Fruit fly (Drosophila melanogaster): Measurements from ENCODE around the gene CG3823.

Gene CG3823

dm6 chrX:6343786-6344537 is 40.2 kb downstream of the CG3823 start (continued):
- TF ChIP-seq eyg (GFP tag; optimal IDR thresholded peaks at IDR 0.05) = no peak
- TF ChIP-seq CG17912 (GFP tag; optimal IDR thresholded peaks at IDR 0.05) = no peak
- 0 out of 2 replicates have a peak, but pooled peaks have one; percentile 53 for TF ChIP-seq CG32767 (GFP tag; IDR thresholded peaks at IDR 0.05)
- TF ChIP-seq slbo (GFP tag; IDR thresholded peaks at IDR 0.05) = 0 out of 2 replicates have a peak, but pooled peaks have one; percentile 7
- TF ChIP-seq p53 (GFP tag; optimal IDR thresholded peaks at IDR 0.05) = no peak
- no peak for TF ChIP-seq Dek (tag; optimal IDR thresholded peaks at IDR 0.05)
- TF ChIP-seq Lim3 (GFP tag; IDR thresholded peaks at IDR 0.05) = 0 out of 2 replicates have a peak, but pooled peaks have one; percentile 16
- TF ChIP-seq Nf-YA (GFP tag; IDR thresholded peaks at IDR 0.05) = 0 out of 2 replicates have a peak, but pooled peaks have one; percentile 50
- TF ChIP-seq B-H1 (GFP tag; IDR thresholded peaks at IDR 0.05) = peak; percentile 24; the same call in 1 of the 3 replicates
- TF ChIP-seq emc (GFP tag; optimal IDR thresholded peaks at IDR 0.05) = no peak
- TF ChIP-seq h (optimal IDR thresholded peaks at IDR 0.05) = no peak
- TF ChIP-seq tx (GFP tag; optimal IDR thresholded peaks at IDR 0.05) = no peak
- no peak for TF ChIP-seq CG1233 (GFP tag; optimal IDR thresholded peaks at IDR 0.05)
- no peak for TF ChIP-seq GATAe (GFP tag; conservative IDR thresholded peaks at IDR 0.05)
- TF ChIP-seq CG1647 (GFP tag; optimal IDR thresholded peaks at IDR 0.05) = no peak
- no peak for TF ChIP-seq Fer1 (GFP tag; optimal IDR thresholded peaks at IDR 0.05)
- no peak for TF ChIP-seq Stat92E (GFP tag; optimal IDR thresholded peaks at IDR 0.05)
- no peak for TF ChIP-seq CG6791 (GFP tag; IDR thresholded peaks at IDR 0.05; ENCODE audit: partially characterized antibody)
- no peak for TF ChIP-seq Dp (GFP tag; optimal IDR thresholded peaks at IDR 0.05)
- TF ChIP-seq Sin3A (optimal IDR thresholded peaks at IDR 0.05) = no peak
- peak; percentile 59 for TF ChIP-seq CG17328 (GFP tag; IDR thresholded peaks at IDR 0.05)
- no peak for TF ChIP-seq CG4617 (GFP tag; optimal IDR thresholded peaks at IDR 0.05; ENCODE audit: borderline replicate concordance)
- TF ChIP-seq MTF-1 (GFP tag; optimal IDR thresholded peaks at IDR 0.05; ENCODE audit: borderline replicate concordance) = peak; percentile 11
- TF ChIP-seq cwo (GFP tag; optimal IDR thresholded peaks at IDR 0.05) = no peak
- TF ChIP-seq hbn (GFP tag; IDR thresholded peaks at IDR 0.05; ENCODE audit: partially characterized antibody) = no peak
- no peak for TF ChIP-seq Sry-δ (GFP tag; optimal IDR thresholded peaks at IDR 0.05)
- no peak for TF ChIP-seq jumu (GFP tag; optimal IDR thresholded peaks at IDR 0.05)
- TF ChIP-seq wor (GFP tag; IDR thresholded peaks at IDR 0.05) = peak; percentile 74
- TF ChIP-seq Dip2 (GFP tag; IDR thresholded peaks at IDR 0.05) = no peak
- TF ChIP-seq CG12744 (GFP tag; optimal IDR thresholded peaks at IDR 0.05) = no peak
- no peak for TF ChIP-seq trh (GFP tag; optimal IDR thresholded peaks at IDR 0.05)
- no peak for TF ChIP-seq Hey (tag; optimal IDR thresholded peaks at IDR 0.05)
- TF ChIP-seq CG9609 (GFP tag; optimal IDR thresholded peaks at IDR 0.05) = no peak
- no peak for TF ChIP-seq ato (GFP tag; IDR thresholded peaks at IDR 0.05; ENCODE audit: partially characterized antibody)
- TF ChIP-seq HLH54F (GFP tag; optimal IDR thresholded peaks at IDR 0.05) = no peak
- no peak for TF ChIP-seq chinmo (GFP tag; IDR thresholded peaks at IDR 0.05; ENCODE audit: partially characterized antibody)
- TF ChIP-seq Nf-YB (GFP tag; optimal IDR thresholded peaks at IDR 0.05) = no peak
- TF ChIP-seq CG12942 (GFP tag; optimal IDR thresholded peaks at IDR 0.05) = no peak
- peak; percentile 77 for TF ChIP-seq vvl (GFP tag; IDR thresholded peaks at IDR 0.05)
- peak; percentile 47 for TF ChIP-seq CG6689 (GFP tag; IDR thresholded peaks at IDR 0.05)
- TF ChIP-seq ATbp (GFP tag; optimal IDR thresholded peaks at IDR 0.05) = peak; percentile 69
- TF ChIP-seq D19A (tag; optimal IDR thresholded peaks at IDR 0.05) = no peak
- TF ChIP-seq Camta (GFP tag; optimal IDR thresholded peaks at IDR 0.05) = no peak
- TF ChIP-seq CG12659 (GFP tag; optimal IDR thresholded peaks at IDR 0.05) = no peak
- no peak for TF ChIP-seq lov (optimal IDR thresholded peaks at IDR 0.05)
- TF ChIP-seq lov (GFP tag; IDR thresholded peaks at IDR 0.05) = 0 out of 3 replicates have a peak, but pooled peaks have one; percentile 55
- TF ChIP-seq C15 (GFP tag; IDR thresholded peaks at IDR 0.05) = no peak
- TF ChIP-seq slou (GFP tag; optimal IDR thresholded peaks at IDR 0.05) = no peak
- no peak for TF ChIP-seq nerfin-2 (GFP tag; IDR thresholded peaks at IDR 0.05; ENCODE audit: partially characterized antibody)
- TF ChIP-seq bbx (GFP tag; IDR thresholded peaks at IDR 0.05; ENCODE audit: partially characterized antibody) = no peak

Measured in whole organism, embryonic.